Worm (Caenorhabditis elegans) whole organism, L2 larva: ENCODE results near the gene tbx-36.
A peak's percentile ranks its signal among the peaks of the same experiment; 100 is the strongest.

Experiments used
- C34F6.9 ChIP-seq: fragments of 150-350 bp; optimal IDR thresholded peaks from 2 replicates; lab custom pipeline; 2014; ENCODE audit warnings: missing biosample characterization, missing genetic modification characterization
- F13H6.1 ChIP-seq: sonication (generic microtip); optimal IDR thresholded peaks from 2 replicates; lab custom pipeline; 2016; ENCODE audit warnings: missing genetic modification characterization, missing compliant biosample characterization
- R02D3.7 ChIP-seq: fragments of 150-350 bp; optimal IDR thresholded peaks from 2 replicates; lab custom pipeline; 2014; ENCODE audit warnings: missing biosample characterization, missing genetic modification characterization
- ZK546.5 ChIP-seq: sonication (generic microtip); optimal IDR thresholded peaks from 2 replicates; lab custom pipeline; 2017; ENCODE audit warnings: missing biosample characterization, missing genetic modification characterization
- alr-1 ChIP-seq: fragments of 150-350 bp; optimal IDR thresholded peaks from 2 replicates; lab custom pipeline; 2014; ENCODE audit warnings: missing biosample characterization, missing genetic modification characterization
- aly-2 ChIP-seq: fragments of 150-350 bp; optimal IDR thresholded peaks from 2 replicates; lab custom pipeline; 2014; ENCODE audit warnings: missing biosample characterization, missing genetic modification characterization
- ama-1 ChIP-seq: fragments of 150-350 bp; optimal IDR thresholded peaks from 2 replicates; lab custom pipeline; 2018; ENCODE audit warnings: inconsistent platforms
- blmp-1 ChIP-seq: sonication (generic microtip); optimal IDR thresholded peaks from 2 replicates; lab custom pipeline; 2017; ENCODE audit warnings: missing genetic modification characterization, mild to moderate bottlenecking, missing compliant biosample characterization, antibody characterized with exemption, moderate library complexity; ENCODE audit not compliant: insufficient read depth
- ceh-16 ChIP-seq: fragments of 150-350 bp; optimal IDR thresholded peaks from 2 replicates; lab custom pipeline; 2014; ENCODE audit warnings: missing biosample characterization, missing genetic modification characterization
- crh-2 ChIP-seq: sonication (generic microtip); optimal IDR thresholded peaks from 2 replicates; lab custom pipeline; 2017; ENCODE audit warnings: missing biosample characterization, missing genetic modification characterization
- egl-27 ChIP-seq: sonication (generic microtip); optimal IDR thresholded peaks from 3 replicates; lab custom pipeline; 2017; ENCODE audit warnings: missing biosample characterization, missing genetic modification reagents, missing genetic modification characterization
- elt-3 ChIP-seq: sonication (generic microtip); optimal IDR thresholded peaks from 2 replicates; lab custom pipeline; 2017; ENCODE audit warnings: missing biosample characterization, missing genetic modification characterization
- fos-1 ChIP-seq: fragments of 150-350 bp; optimal IDR thresholded peaks from 2 replicates; lab custom pipeline; 2014; ENCODE audit warnings: missing biosample characterization, missing genetic modification characterization
- gmeb-1 ChIP-seq: fragments of 150-350 bp; optimal IDR thresholded peaks from 2 replicates; lab custom pipeline; 2014; ENCODE audit warnings: missing biosample characterization, missing genetic modification characterization
- lin-11 ChIP-seq: fragments of 150-350 bp; sonication (generic microtip); optimal IDR thresholded peaks from 2 replicates; lab custom pipeline; 2014; ENCODE audit warnings: missing biosample characterization, missing genetic modification characterization, inconsistent platforms, mixed read lengths
- mab-5 ChIP-seq: fragments of 150-350 bp; optimal IDR thresholded peaks from 2 replicates; lab custom pipeline; 2014; ENCODE audit warnings: missing biosample characterization, missing genetic modification characterization
- mbf-1 ChIP-seq: sonication (generic microtip); optimal IDR thresholded peaks from 2 replicates; lab custom pipeline; 2017; ENCODE audit warnings: missing biosample characterization, missing genetic modification characterization
- nhr-10 ChIP-seq: sonication (generic microtip); optimal IDR thresholded peaks from 2 replicates; lab custom pipeline; 2017; ENCODE audit warnings: missing biosample characterization, missing genetic modification characterization
- nhr-12 ChIP-seq: fragments of 150-350 bp; optimal IDR thresholded peaks from 2 replicates; lab custom pipeline; 2014; ENCODE audit warnings: missing biosample characterization, missing genetic modification characterization
- nhr-129 ChIP-seq: fragments of 150-350 bp; optimal IDR thresholded peaks from 2 replicates; lab custom pipeline; 2014; ENCODE audit warnings: missing biosample characterization, missing genetic modification characterization
- nhr-21 ChIP-seq: fragments of 150-350 bp; optimal IDR thresholded peaks from 2 replicates; lab custom pipeline; 2014; ENCODE audit warnings: missing biosample characterization, missing genetic modification characterization
- nhr-237 ChIP-seq: fragments of 150-350 bp; optimal IDR thresholded peaks from 2 replicates; lab custom pipeline; 2014; ENCODE audit warnings: missing biosample characterization, missing genetic modification characterization
- nhr-25 ChIP-seq: fragments of 150-350 bp; sonication (generic microtip); optimal IDR thresholded peaks from 3 replicates; lab custom pipeline; 2014; ENCODE audit warnings: missing biosample characterization, missing genetic modification characterization
- peb-1 ChIP-seq: fragments of 150-350 bp; optimal IDR thresholded peaks from 2 replicates; lab custom pipeline; 2014; ENCODE audit warnings: missing biosample characterization, missing genetic modification characterization
- sem-4 ChIP-seq: fragments of 150-350 bp; optimal IDR thresholded peaks from 2 replicates; lab custom pipeline; 2014; ENCODE audit warnings: missing biosample characterization, missing genetic modification reagents, missing genetic modification characterization
- skn-1 ChIP-seq: sonication (generic microtip); optimal IDR thresholded peaks from 2 replicates; lab custom pipeline; 2017; ENCODE audit warnings: missing biosample characterization, missing genetic modification characterization
- sma-3 ChIP-seq: sonication (generic microtip); optimal IDR thresholded peaks from 2 replicates; lab custom pipeline; 2016; ENCODE audit warnings: missing genetic modification reagents, missing genetic modification characterization, missing compliant biosample characterization
- sma-9 ChIP-seq, 2 experiments: fragments of 150-350 bp in 1 of 2; sonication (generic microtip) in 1 of 2; optimal IDR thresholded peaks; 2 replicates each; lab custom pipeline; 2014 to 2016; ENCODE audit warnings: missing genetic modification characterization in 2 of 2, mild to moderate bottlenecking in 1 of 2, missing biosample characterization in 1 of 2, missing compliant biosample characterization in 1 of 2, missing genetic modification reagents in 1 of 2, moderate library complexity in 1 of 2
- unc-39 ChIP-seq: fragments of 150-350 bp; optimal IDR thresholded peaks from 2 replicates; lab custom pipeline; 2014; ENCODE audit warnings: missing biosample characterization, missing genetic modification characterization
- unc-55 ChIP-seq: fragments of 150-350 bp; sonication (generic microtip); optimal IDR thresholded peaks from 3 replicates; lab custom pipeline; 2014; ENCODE audit warnings: missing biosample characterization, missing genetic modification reagents, missing genetic modification characterization
- zag-1 ChIP-seq: fragments of 150-350 bp; optimal IDR thresholded peaks from 2 replicates; lab custom pipeline; 2014; ENCODE audit warnings: missing biosample characterization, missing genetic modification characterization
- ztf-1 ChIP-seq: fragments of 200-800 bp; sonication (Bioruptor generic); conservative IDR thresholded peaks from 2 replicates; pipeline ENCODE4 v1.3.6; 2022; ENCODE audit warnings: missing genetic modification characterization, missing compliant biosample characterization
- ztf-11 ChIP-seq: sonication (generic microtip); optimal IDR thresholded peaks from 2 replicates; lab custom pipeline; 2017; ENCODE audit warnings: missing biosample characterization, missing genetic modification characterization

tbx-36 gene

ce11 chrIV:11928388-11928787, 22.0 kb upstream of the tbx-36 start:
- TF ChIP-seq ama-1 (lab: Kevin White, UChicago), result no peak
- peak; percentile 40 for TF ChIP-seq fos-1 (tag; lab: Kevin White, UChicago)
- TF ChIP-seq lin-11 (tag; lab: Kevin White, UChicago), result peak; percentile 33
- no peak for TF ChIP-seq ztf-11 (tag; lab: Kevin White, UChicago)
- TF ChIP-seq ztf-1 (GFP tag; lab: Robert Waterston, UW), result no peak
- TF ChIP-seq sem-4 (tag; lab: Kevin White, UChicago), result peak; percentile 29
- TF ChIP-seq nhr-129, result peak; percentile 49
- TF ChIP-seq nhr-12, result no peak
- TF ChIP-seq nhr-21 (tag; lab: Kevin White, UChicago), result peak; percentile 26
- no peak for TF ChIP-seq elt-3
- TF ChIP-seq sma-3 (GFP tag; lab: Kevin White, UChicago), result peak; percentile 77
- no peak for TF ChIP-seq blmp-1 (tag; lab: Kevin White, UChicago)
- TF ChIP-seq C34F6.9 (tag; lab: Kevin White, UChicago), result peak; percentile 34
- no peak for TF ChIP-seq R02D3.7
- no peak for TF ChIP-seq mab-5 (tag; lab: Kevin White, UChicago)
- TF ChIP-seq ceh-16 (tag; lab: Kevin White, UChicago), result peak; percentile 0
- TF ChIP-seq nhr-10 (tag; lab: Kevin White, UChicago), result no peak
- peak; percentile 56 for TF ChIP-seq sma-9 (GFP tag; optimal IDR thresholded peaks at IDR 0.05; lab: Kevin White, UChicago)
- no peak for TF ChIP-seq sma-9 (tag; optimal IDR thresholded peaks at IDR 0.05; lab: Kevin White, UChicago)
- TF ChIP-seq crh-2 (tag; lab: Kevin White, UChicago), result peak; percentile 9
- TF ChIP-seq mbf-1 (tag; lab: Kevin White, UChicago), result no peak
- TF ChIP-seq F13H6.1 (tag; lab: Kevin White, UChicago), result peak; percentile 14
- TF ChIP-seq gmeb-1 (tag; lab: Kevin White, UChicago), result peak; percentile 42
- TF ChIP-seq nhr-25 (tag; lab: Kevin White, UChicago), result peak; percentile 17

ce11 chrIV:11930572-11930971, 19.8 kb upstream of the tbx-36 start, which contains the start of gene nhx-9:
nhx-9 (plus strand) TSS chrIV:11930872.
- TF ChIP-seq nhr-21 (tag; lab: Kevin White, UChicago) (no peak), C34F6.9 (tag; lab: Kevin White, UChicago) (no peak), blmp-1 (tag; lab: Kevin White, UChicago) (no peak), lin-11 (tag; lab: Kevin White, UChicago) (no peak), skn-1 (no peak), nhr-237 (tag; lab: Kevin White, UChicago) (no peak), ceh-16 (tag; lab: Kevin White, UChicago) (no peak)

- TF ChIP-seq alr-1 (tag; lab: Kevin White, UChicago) (no peak), nhr-25 (tag; lab: Kevin White, UChicago) (no peak), blmp-1 (tag; lab: Kevin White, UChicago) (peak; percentile 59)
Observed at ce11 chrIV:11937087-11937486, 13.3 kb upstream of the tbx-36 start, which contains the start of gene slc-5A12. slc-5A12 (plus strand) TSS chrIV:11937419.

ce11 chrIV:11938554-11938953, 11.8 kb upstream of the tbx-36 start:
- TF ChIP-seq alr-1 (tag; lab: Kevin White, UChicago) (no peak), sma-9 (GFP tag; optimal IDR thresholded peaks at IDR 0.05; lab: Kevin White, UChicago) (peak; percentile 68), sma-9 (tag; optimal IDR thresholded peaks at IDR 0.05; lab: Kevin White, UChicago) (no peak), egl-27 (tag; lab: Kevin White, UChicago) (no peak), nhr-10 (tag; lab: Kevin White, UChicago) (no peak), ama-1 (lab: Kevin White, UChicago) (no peak), gmeb-1 (tag; lab: Kevin White, UChicago) (no peak)

ce11 chrIV:11942313-11942712, 8.1 kb upstream of the tbx-36 start, which contains the start of gene ZK829.1:
ZK829.1 (minus strand) TSS chrIV:11942413.
- TF ChIP-seq mbf-1 (tag; lab: Kevin White, UChicago) (no peak), ztf-11 (tag; lab: Kevin White, UChicago) (no peak), F13H6.1 (tag; lab: Kevin White, UChicago) (no peak), unc-55 (no peak), aly-2 (no peak), peb-1 (tag; lab: Kevin White, UChicago) (no peak), unc-39 (no peak), ZK546.5 (tag; lab: Kevin White, UChicago) (no peak), skn-1 (no peak), zag-1 (tag; lab: Kevin White, UChicago) (no peak)
- TF ChIP-seq, all 48 proteins: peak for 0
